Worm (Caenorhabditis elegans): Measurements from ENCODE around the gene spsb-2.

DNA sequence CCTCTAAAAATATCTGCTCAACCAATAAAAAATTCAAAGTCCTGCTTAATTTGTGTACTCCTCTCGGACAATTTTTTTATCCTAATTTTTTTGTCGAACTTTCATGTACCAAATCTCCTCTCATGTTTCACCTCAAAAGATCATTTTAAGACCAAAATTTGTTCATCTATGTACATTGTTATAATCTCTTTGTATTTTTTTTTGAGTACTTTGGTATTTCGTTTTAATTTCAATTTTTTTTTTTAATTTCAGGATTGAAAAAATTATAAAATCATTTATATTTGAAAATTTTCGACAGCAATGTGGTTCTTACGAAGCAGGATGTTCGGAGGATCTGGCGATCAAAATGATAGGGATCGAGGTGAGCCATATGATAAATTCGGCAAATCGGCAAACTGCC is 33.7 kb upstream of the spsb-2 start, which contains the start of gene spsb-1:
- TF ChIP-seq jun-1 (tag; optimal IDR thresholded peaks at IDR 0.05) = no peak
- no peak for TF ChIP-seq elt-1 (tag; optimal IDR thresholded peaks at IDR 0.05)
- no peak for TF ChIP-seq elt-2 (tag; optimal IDR thresholded peaks at IDR 0.05)
- TF ChIP-seq nhr-23 (tag; optimal IDR thresholded peaks at IDR 0.05) = no peak
- no peak for TF ChIP-seq nfya-1 (tag; optimal IDR thresholded peaks at IDR 0.05; ENCODE audit: insufficient read depth)
- TF ChIP-seq nhr-237 (tag; optimal IDR thresholded peaks at IDR 0.05) = no peak
- TF ChIP-seq snpc-4 (tag; optimal IDR thresholded peaks at IDR 0.05) = no peak
- no peak for TF ChIP-seq egl-5 (tag; optimal IDR thresholded peaks at IDR 0.05)
- TF ChIP-seq ztf-11 (tag; optimal IDR thresholded peaks at IDR 0.05) = no peak

Measured in whole organism, L3 larva.